Worm (Caenorhabditis elegans) whole organism, L2 larva: ENCODE measurements around the gene T06A1.1.

Experiments used
- C34F6.9 ChIP-seq: fragments of 150-350 bp; optimal IDR thresholded peaks from 2 replicates; lab custom pipeline; 2014; ENCODE audit warnings: missing biosample characterization, missing genetic modification characterization
- F13H6.1 ChIP-seq: sonication (generic microtip); optimal IDR thresholded peaks from 2 replicates; lab custom pipeline; 2016; ENCODE audit warnings: missing genetic modification characterization, missing compliant biosample characterization
- R02D3.7 ChIP-seq: fragments of 150-350 bp; optimal IDR thresholded peaks from 2 replicates; lab custom pipeline; 2014; ENCODE audit warnings: missing biosample characterization, missing genetic modification characterization
- Y55F3AM.14 ChIP-seq: fragments of 200-800 bp; sonication (Bioruptor generic); optimal IDR thresholded peaks from 2 replicates; lab custom pipeline; 2018; ENCODE audit warnings: mild to moderate bottlenecking, missing genetic modification characterization, missing compliant biosample characterization
- ZK546.5 ChIP-seq: sonication (generic microtip); optimal IDR thresholded peaks from 2 replicates; lab custom pipeline; 2017; ENCODE audit warnings: missing biosample characterization, missing genetic modification characterization
- alr-1 ChIP-seq: fragments of 150-350 bp; optimal IDR thresholded peaks from 2 replicates; lab custom pipeline; 2014; ENCODE audit warnings: missing biosample characterization, missing genetic modification characterization
- aly-2 ChIP-seq: fragments of 150-350 bp; optimal IDR thresholded peaks from 2 replicates; lab custom pipeline; 2014; ENCODE audit warnings: missing biosample characterization, missing genetic modification characterization
- ama-1 ChIP-seq: fragments of 150-350 bp; optimal IDR thresholded peaks from 2 replicates; lab custom pipeline; 2018; ENCODE audit warnings: inconsistent platforms
- crh-2 ChIP-seq: sonication (generic microtip); optimal IDR thresholded peaks from 2 replicates; lab custom pipeline; 2017; ENCODE audit warnings: missing biosample characterization, missing genetic modification characterization
- dmd-4 ChIP-seq: sonication (generic microtip); optimal IDR thresholded peaks from 2 replicates; lab custom pipeline; 2017; ENCODE audit warnings: missing biosample characterization, missing genetic modification characterization
- egl-27 ChIP-seq: sonication (generic microtip); optimal IDR thresholded peaks from 3 replicates; lab custom pipeline; 2017; ENCODE audit warnings: missing biosample characterization, missing genetic modification reagents, missing genetic modification characterization
- fos-1 ChIP-seq: fragments of 150-350 bp; optimal IDR thresholded peaks from 2 replicates; lab custom pipeline; 2014; ENCODE audit warnings: missing biosample characterization, missing genetic modification characterization
- gmeb-1 ChIP-seq: fragments of 150-350 bp; optimal IDR thresholded peaks from 2 replicates; lab custom pipeline; 2014; ENCODE audit warnings: missing biosample characterization, missing genetic modification characterization
- lin-11 ChIP-seq: fragments of 150-350 bp; sonication (generic microtip); optimal IDR thresholded peaks from 2 replicates; lab custom pipeline; 2014; ENCODE audit warnings: missing biosample characterization, missing genetic modification characterization, inconsistent platforms, mixed read lengths
- lin-13 ChIP-seq: fragments of 150-350 bp; optimal IDR thresholded peaks from 2 replicates; lab custom pipeline; 2014; ENCODE audit warnings: missing biosample characterization, missing genetic modification reagents, missing genetic modification characterization
- lin-39 ChIP-seq: fragments of 150-350 bp; optimal IDR thresholded peaks from 2 replicates; lab custom pipeline; 2014; ENCODE audit warnings: missing biosample characterization, missing genetic modification reagents, missing genetic modification characterization
- lsy-2 ChIP-seq, 2 experiments: fragments of 150-350 bp in 1 of 2; sonication (generic microtip) in 1 of 2; optimal IDR thresholded peaks; 2 replicates each; lab custom pipeline; 2014 to 2017; ENCODE audit warnings: missing biosample characterization in 2 of 2, missing genetic modification characterization in 2 of 2
- mbf-1 ChIP-seq: sonication (generic microtip); optimal IDR thresholded peaks from 2 replicates; lab custom pipeline; 2017; ENCODE audit warnings: missing biosample characterization, missing genetic modification characterization
- mdl-1 ChIP-seq, 2 experiments: fragments of 150-350 bp in 1 of 2; sonication (generic microtip) in 1 of 2; optimal IDR thresholded peaks; 2 replicates each; lab custom pipeline; 2017; ENCODE audit warnings: missing biosample characterization in 2 of 2, missing genetic modification characterization in 2 of 2
- nhr-10 ChIP-seq: sonication (generic microtip); optimal IDR thresholded peaks from 2 replicates; lab custom pipeline; 2017; ENCODE audit warnings: missing biosample characterization, missing genetic modification characterization
- nhr-11 ChIP-seq: fragments of 150-350 bp; optimal IDR thresholded peaks from 2 replicates; lab custom pipeline; 2014; ENCODE audit warnings: missing biosample characterization, missing genetic modification characterization
- nhr-12 ChIP-seq: fragments of 150-350 bp; optimal IDR thresholded peaks from 2 replicates; lab custom pipeline; 2014; ENCODE audit warnings: missing biosample characterization, missing genetic modification characterization
- nhr-129 ChIP-seq: fragments of 150-350 bp; optimal IDR thresholded peaks from 2 replicates; lab custom pipeline; 2014; ENCODE audit warnings: missing biosample characterization, missing genetic modification characterization
- nhr-21 ChIP-seq: fragments of 150-350 bp; optimal IDR thresholded peaks from 2 replicates; lab custom pipeline; 2014; ENCODE audit warnings: missing biosample characterization, missing genetic modification characterization
- nhr-23 ChIP-seq: fragments of 150-350 bp; optimal IDR thresholded peaks from 2 replicates; lab custom pipeline; 2014; ENCODE audit warnings: missing biosample characterization, missing genetic modification reagents, missing genetic modification characterization
- nhr-237 ChIP-seq: fragments of 150-350 bp; optimal IDR thresholded peaks from 2 replicates; lab custom pipeline; 2014; ENCODE audit warnings: missing biosample characterization, missing genetic modification characterization
- nhr-25 ChIP-seq: fragments of 150-350 bp; sonication (generic microtip); optimal IDR thresholded peaks from 3 replicates; lab custom pipeline; 2014; ENCODE audit warnings: missing biosample characterization, missing genetic modification characterization
- nhr-6 ChIP-seq: fragments of 150-350 bp; optimal IDR thresholded peaks from 2 replicates; lab custom pipeline; 2014; ENCODE audit warnings: missing biosample characterization, missing genetic modification characterization
- nhr-77 ChIP-seq: fragments of 150-350 bp; optimal IDR thresholded peaks from 2 replicates; lab custom pipeline; 2014; ENCODE audit warnings: missing biosample characterization, missing genetic modification characterization
- peb-1 ChIP-seq: fragments of 150-350 bp; optimal IDR thresholded peaks from 2 replicates; lab custom pipeline; 2014; ENCODE audit warnings: missing biosample characterization, missing genetic modification characterization
- sem-4 ChIP-seq: fragments of 150-350 bp; optimal IDR thresholded peaks from 2 replicates; lab custom pipeline; 2014; ENCODE audit warnings: missing biosample characterization, missing genetic modification reagents, missing genetic modification characterization
- skn-1 ChIP-seq: sonication (generic microtip); optimal IDR thresholded peaks from 2 replicates; lab custom pipeline; 2017; ENCODE audit warnings: missing biosample characterization, missing genetic modification characterization
- sma-3 ChIP-seq: sonication (generic microtip); optimal IDR thresholded peaks from 2 replicates; lab custom pipeline; 2016; ENCODE audit warnings: missing genetic modification reagents, missing genetic modification characterization, missing compliant biosample characterization
- sma-9 ChIP-seq, 2 experiments: fragments of 150-350 bp in 1 of 2; sonication (generic microtip) in 1 of 2; optimal IDR thresholded peaks; 2 replicates each; lab custom pipeline; 2014 to 2016; ENCODE audit warnings: missing genetic modification characterization in 2 of 2, mild to moderate bottlenecking in 1 of 2, missing biosample characterization in 1 of 2, missing compliant biosample characterization in 1 of 2, missing genetic modification reagents in 1 of 2, moderate library complexity in 1 of 2
- unc-39 ChIP-seq: fragments of 150-350 bp; optimal IDR thresholded peaks from 2 replicates; lab custom pipeline; 2014; ENCODE audit warnings: missing biosample characterization, missing genetic modification characterization
- unc-55 ChIP-seq: fragments of 150-350 bp; sonication (generic microtip); optimal IDR thresholded peaks from 3 replicates; lab custom pipeline; 2014; ENCODE audit warnings: missing biosample characterization, missing genetic modification reagents, missing genetic modification characterization
- unc-62 ChIP-seq: fragments of 150-350 bp; optimal IDR thresholded peaks from 2 replicates; lab custom pipeline; 2014; ENCODE audit warnings: missing biosample characterization, missing genetic modification reagents, missing genetic modification characterization
- zag-1 ChIP-seq: fragments of 150-350 bp; optimal IDR thresholded peaks from 2 replicates; lab custom pipeline; 2014; ENCODE audit warnings: missing biosample characterization, missing genetic modification characterization
- ztf-1 ChIP-seq: fragments of 200-800 bp; sonication (Bioruptor generic); conservative IDR thresholded peaks from 2 replicates; pipeline ENCODE4 v1.3.6; 2022; ENCODE audit warnings: missing genetic modification characterization, missing compliant biosample characterization
- ztf-4 ChIP-seq: fragments of 150-350 bp; optimal IDR thresholded peaks from 2 replicates; lab custom pipeline; 2014; ENCODE audit warnings: missing biosample characterization, missing genetic modification characterization

Gene T06A1.1

ce11 chrV:1943465-1943864 is 18.1 kb upstream of the T06A1.1 start:
- TF ChIP-seq C34F6.9 (tag; lab: Kevin White, UChicago), result peak; percentile 55
- peak in 1 of 2 experiments; percentile 62 for TF ChIP-seq mdl-1 (tag; optimal IDR thresholded peaks at IDR 0.05; lab: Kevin White, UChicago)
- TF ChIP-seq crh-2 (tag; lab: Kevin White, UChicago), result peak; percentile 46
- TF ChIP-seq sem-4 (tag; lab: Kevin White, UChicago), result no peak
- peak; percentile 52 for TF ChIP-seq lin-11 (tag; lab: Kevin White, UChicago)
- TF ChIP-seq unc-39 (tag; lab: Kevin White, UChicago), result no peak
- TF ChIP-seq lin-13 (GFP tag; lab: Kevin White, UChicago), result peak; percentile 27
- no peak for TF ChIP-seq ZK546.5
- TF ChIP-seq sma-9 (GFP tag; optimal IDR thresholded peaks at IDR 0.05; lab: Kevin White, UChicago), result peak; percentile 62
- no peak for TF ChIP-seq sma-9 (tag; optimal IDR thresholded peaks at IDR 0.05; lab: Kevin White, UChicago)
- TF ChIP-seq nhr-23, result no peak
- TF ChIP-seq nhr-6 (tag; lab: Kevin White, UChicago), result no peak
- TF ChIP-seq egl-27, result no peak
- peak; percentile 59 for TF ChIP-seq unc-55
- TF ChIP-seq nhr-25, result no peak
- no peak for TF ChIP-seq alr-1 (tag; lab: Kevin White, UChicago)
- TF ChIP-seq unc-62 (GFP tag; lab: Kevin White, UChicago), result no peak
- TF ChIP-seq zag-1 (tag; lab: Kevin White, UChicago), result peak; percentile 38
- TF ChIP-seq F13H6.1 (tag; lab: Kevin White, UChicago), result peak; percentile 69
- TF ChIP-seq nhr-11 (tag; lab: Kevin White, UChicago), result no peak
- peak; percentile 28 for TF ChIP-seq nhr-129 (tag; lab: Kevin White, UChicago)
- peak in 1 of 2 experiments; percentile 34 for TF ChIP-seq lsy-2 (tag; optimal IDR thresholded peaks at IDR 0.05; lab: Kevin White, UChicago)
- TF ChIP-seq nhr-10 (tag; lab: Kevin White, UChicago), result no peak
- no peak for TF ChIP-seq sma-3

DNA sequence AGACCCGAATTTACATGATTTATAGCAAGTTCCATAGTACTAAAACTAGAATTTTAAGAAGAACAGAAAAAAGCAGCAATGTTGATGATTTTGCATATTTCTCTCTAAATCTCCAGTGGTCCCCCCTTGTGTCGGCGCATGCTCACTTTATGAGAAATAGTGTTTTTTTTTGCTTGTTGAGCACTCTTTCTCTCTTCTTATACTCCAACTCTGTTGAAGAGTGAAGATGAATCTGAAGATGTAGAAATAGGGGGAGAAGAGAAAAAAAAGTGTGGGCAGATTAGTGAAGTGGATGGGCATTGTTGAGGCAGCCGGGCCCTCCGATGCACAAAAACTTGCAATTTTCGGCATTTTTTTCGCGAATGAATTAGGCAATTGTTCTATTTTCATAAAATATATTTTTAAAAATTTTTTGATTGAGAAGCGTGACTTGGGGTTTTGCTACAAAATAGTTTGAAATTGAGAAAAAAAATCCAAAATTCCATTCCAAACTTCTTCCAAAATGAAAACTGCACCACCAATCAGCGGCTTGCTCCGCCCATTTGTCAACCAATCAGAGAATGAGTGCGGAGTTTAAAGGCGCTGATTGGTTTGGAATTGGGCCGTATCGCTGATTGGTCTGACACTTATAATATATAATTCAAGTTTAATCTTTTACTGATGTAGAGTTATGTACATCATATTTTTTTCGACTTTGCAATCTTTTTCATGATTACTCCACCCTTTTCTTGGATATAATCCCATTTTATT is 15.3 kb upstream of the T06A1.1 start:
- peak; percentile 10 for TF ChIP-seq C34F6.9 (tag; lab: Kevin White, UChicago)
- TF ChIP-seq nhr-21, result no peak
- TF ChIP-seq unc-55, result peak; percentile 21

ce11 chrV:1937963-1938362 is 12.6 kb upstream of the T06A1.1 start, which contains the start of gene glb-25:
glb-25 (plus strand) TSS chrV:1938263.
- TF ChIP-seq nhr-23 (no peak), C34F6.9 (tag; lab: Kevin White, UChicago) (no peak), dmd-4 (tag; lab: Kevin White, UChicago) (no peak), peb-1 (tag; lab: Kevin White, UChicago) (no peak), nhr-12 (tag; lab: Kevin White, UChicago) (no peak), lin-39 (no peak), nhr-237 (tag; lab: Kevin White, UChicago) (no peak), sem-4 (tag; lab: Kevin White, UChicago) (no peak), mbf-1 (tag; lab: Kevin White, UChicago) (no peak), aly-2 (tag; lab: Kevin White, UChicago) (no peak), skn-1 (tag; lab: Kevin White, UChicago) (no peak), nhr-129 (tag; lab: Kevin White, UChicago) (no peak), ztf-4 (tag; lab: Kevin White, UChicago) (no peak), lsy-2 (tag; optimal IDR thresholded peaks at IDR 0.05; lab: Kevin White, UChicago) (no peak), nhr-10 (tag; lab: Kevin White, UChicago) (no peak), Y55F3AM.14 (no peak), R02D3.7 (tag; lab: Kevin White, UChicago) (no peak), zag-1 (tag; lab: Kevin White, UChicago) (no peak)

ce11 chrV:1935494-1935893 is 10.1 kb upstream of the T06A1.1 start:
- TF ChIP-seq lsy-2 (tag; optimal IDR thresholded peaks at IDR 0.05; lab: Kevin White, UChicago), result no peak
- TF ChIP-seq nhr-237 (tag; lab: Kevin White, UChicago), result no peak
- no peak for TF ChIP-seq fos-1 (tag; lab: Kevin White, UChicago)
- no peak for TF ChIP-seq nhr-21
- no peak for TF ChIP-seq lin-11 (tag; lab: Kevin White, UChicago)
- TF ChIP-seq zag-1 (tag; lab: Kevin White, UChicago), result no peak
- TF ChIP-seq nhr-77, result no peak
- TF ChIP-seq ama-1 (lab: Kevin White, UChicago), result no peak
- TF ChIP-seq sem-4 (tag; lab: Kevin White, UChicago), result no peak
- no peak for TF ChIP-seq ztf-1 (GFP tag; lab: Robert Waterston, UW)
- TF ChIP-seq sma-9 (GFP tag; optimal IDR thresholded peaks at IDR 0.05; lab: Kevin White, UChicago), result no peak
- TF ChIP-seq sma-9 (tag; optimal IDR thresholded peaks at IDR 0.05; lab: Kevin White, UChicago), result no peak
- no peak for TF ChIP-seq crh-2 (tag; lab: Kevin White, UChicago)
- TF ChIP-seq F13H6.1 (tag; lab: Kevin White, UChicago), result no peak
- no peak for TF ChIP-seq gmeb-1 (tag; lab: Kevin White, UChicago)
